Worm (Caenorhabditis elegans) whole organism, early embryonic: Measurements from ENCODE around the gene cest-30.

Source experiments
- B0310.2 ChIP-seq: sonication (generic microtip); optimal IDR thresholded peaks from 2 replicates; lab custom pipeline; 2016; ENCODE audit warnings: mild to moderate bottlenecking, missing genetic modification characterization, missing compliant biosample characterization
- F13C5.2 ChIP-seq: sonication (generic microtip); optimal IDR thresholded peaks from 2 replicates; lab custom pipeline; 2017; ENCODE audit warnings: mild to moderate bottlenecking, missing genetic modification characterization, inconsistent platforms, missing compliant biosample characterization
- aly-1 ChIP-seq: sonication (generic microtip); optimal IDR thresholded peaks from 2 replicates; lab custom pipeline; 2016; ENCODE audit warnings: missing genetic modification characterization, missing compliant biosample characterization
- ama-1 ChIP-seq: fragments of 150-350 bp; optimal IDR thresholded peaks from 2 replicates; lab custom pipeline; 2014
- ceh-13 ChIP-seq: fragments of 200-800 bp; sonication (Bioruptor generic); optimal IDR thresholded peaks from 2 replicates; lab custom pipeline; 2018; ENCODE audit warnings: mild to moderate bottlenecking, missing genetic modification characterization, missing compliant biosample characterization
- ceh-36 ChIP-seq: sonication (generic microtip); optimal IDR thresholded peaks from 2 replicates; lab custom pipeline; 2016; ENCODE audit warnings: missing genetic modification characterization, inconsistent platforms, missing compliant biosample characterization
- ets-7 ChIP-seq: sonication (generic microtip); optimal IDR thresholded peaks from 2 replicates; lab custom pipeline; 2016; ENCODE audit warnings: missing genotype, missing genetic modification characterization, missing compliant biosample characterization
- flt-1 ChIP-seq: fragments of 200-800 bp; sonication (Bioruptor generic); IDR thresholded peaks from 2 replicates; pipeline ENCODE4 v1.3.6; 2022; ENCODE audit warnings: missing genetic modification characterization, missing compliant biosample characterization
- hmbx-1 ChIP-seq: sonication (generic microtip); optimal IDR thresholded peaks from 2 replicates; lab custom pipeline; 2016; ENCODE audit warnings: mild to moderate bottlenecking, missing genetic modification characterization, missing compliant biosample characterization
- hmg-4 ChIP-seq: fragments of 200-800 bp; sonication (Bioruptor generic); optimal IDR thresholded peaks from 2 replicates; lab custom pipeline; 2018; ENCODE audit warnings: mild to moderate bottlenecking, missing genetic modification characterization, missing compliant biosample characterization
- hnd-1 ChIP-seq: sonication (generic microtip); optimal IDR thresholded peaks from 2 replicates; lab custom pipeline; 2016; ENCODE audit warnings: missing genetic modification characterization, missing compliant biosample characterization
- pes-1 ChIP-seq: fragments of 200-800 bp; sonication (Bioruptor generic); IDR thresholded peaks from 2 replicates; pipeline ENCODE4 v1.3.6; 2022; ENCODE audit warnings: missing genetic modification reagents, missing genetic modification characterization, missing compliant biosample characterization
- scrt-1 ChIP-seq: fragments of 200-800 bp; sonication (Bioruptor generic); IDR thresholded peaks from 2 replicates; pipeline ENCODE4 v1.3.6; 2022; ENCODE audit warnings: missing genetic modification characterization, missing compliant biosample characterization
- sea-1 ChIP-seq: fragments of 200-800 bp; sonication (Bioruptor generic); conservative IDR thresholded peaks from 2 replicates; pipeline ENCODE4 v1.3.6; 2022; ENCODE audit warnings: missing genetic modification characterization, missing compliant biosample characterization
- tbx-11 ChIP-seq: fragments of 200-800 bp; sonication (Bioruptor generic); IDR thresholded peaks from 2 replicates; pipeline ENCODE4 v1.3.6; 2022; ENCODE audit warnings: missing genetic modification characterization, missing compliant biosample characterization
- tbx-37 ChIP-seq: fragments of 200-800 bp; sonication (Bioruptor generic); conservative IDR thresholded peaks from 2 replicates; pipeline ENCODE4 v1.3.6; 2022; ENCODE audit warnings: missing genetic modification reagents, missing genetic modification characterization, missing compliant biosample characterization
- tra-4 ChIP-seq: sonication (generic microtip); optimal IDR thresholded peaks from 2 replicates; lab custom pipeline; 2017; ENCODE audit warnings: missing genetic modification characterization, missing compliant biosample characterization

The cest-30 gene

ce11 chrV:5239903-5240302 lies 23.0 kb downstream of the cest-30 start, which contains the start of gene B0238.15:
TSS of gene B0238.15 (plus strand) at chrV:5240203.
- no peak for TF ChIP-seq flt-1 (GFP tag; lab: Robert Waterston, UW)
- TF ChIP-seq ama-1 (lab: Kevin White, UChicago) = no peak
- no peak for TF ChIP-seq pes-1 (GFP tag; lab: Robert Waterston, UW)
- no peak for TF ChIP-seq B0310.2 (tag; lab: Kevin White, UChicago)
- TF ChIP-seq hmbx-1 = no peak
- TF ChIP-seq F13C5.2 (tag; lab: Kevin White, UChicago) = no peak
- no peak for TF ChIP-seq tbx-11
- no peak for TF ChIP-seq tbx-37
- no peak for TF ChIP-seq scrt-1
- no peak for TF ChIP-seq ceh-13 (GFP tag; lab: Kevin White, UChicago)
- TF ChIP-seq hnd-1 (tag; lab: Kevin White, UChicago) = no peak
- TF ChIP-seq sea-1 (GFP tag; lab: Robert Waterston, UW) = no peak
- TF ChIP-seq aly-1 = no peak
- no peak for TF ChIP-seq ets-7 (tag; lab: Kevin White, UChicago)
- TF ChIP-seq ceh-36 (tag; lab: Kevin White, UChicago) = no peak

DNA sequence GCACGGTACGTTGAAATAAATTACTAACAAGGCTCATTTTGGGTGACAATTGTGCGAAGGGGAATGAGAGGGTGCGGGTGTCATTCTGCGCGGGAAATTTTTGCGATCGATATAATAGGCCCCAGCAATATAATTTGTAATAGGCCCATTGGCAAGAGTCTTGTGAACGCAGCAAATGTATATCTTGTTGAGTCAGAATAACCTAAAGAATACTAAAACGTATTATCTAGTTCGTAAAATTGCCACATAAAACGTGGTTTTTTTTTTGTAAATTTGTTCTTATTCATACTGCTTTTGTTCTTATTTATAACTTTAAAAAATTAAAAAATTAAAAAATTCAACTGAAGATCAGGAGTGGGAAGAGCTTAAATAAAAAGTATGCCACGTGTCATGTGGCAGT lies 23.5 kb downstream of the cest-30 start, which contains the start of gene C52A10.3:
C52A10.3 (minus strand) TSS at position 101 of the 400 bp plus-strand sequence.
- TF ChIP-seq tra-4 (tag; lab: Kevin White, UChicago) (no peak), ceh-36 (tag; lab: Kevin White, UChicago) (no peak), hmbx-1 (no peak), tbx-11 (no peak), B0310.2 (tag; lab: Kevin White, UChicago) (no peak), ets-7 (tag; lab: Kevin White, UChicago) (no peak)

DNA sequence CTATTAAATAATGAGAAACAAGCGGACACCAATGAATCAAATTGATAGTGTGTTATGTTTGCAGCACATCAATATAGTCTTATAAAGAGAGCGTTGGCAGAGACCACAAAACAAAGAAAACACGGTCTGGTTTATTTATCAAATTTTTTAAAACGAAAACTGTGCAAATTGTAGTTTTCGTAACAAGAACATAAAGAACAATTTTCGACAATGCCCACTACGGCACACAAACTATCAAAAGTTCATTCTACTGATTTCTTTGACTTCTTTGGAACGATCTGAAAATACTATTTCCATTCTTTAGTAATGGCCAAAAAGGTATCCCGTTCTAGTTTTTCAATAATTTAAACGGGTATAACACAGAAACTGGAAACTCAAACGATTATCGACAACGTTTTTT lies 25.8 kb downstream of the cest-30 start, which contains the start of gene cest-35.2:
cest-35.2 (minus strand) TSS at position 101 of the 400 bp plus-strand sequence.
- TF ChIP-seq scrt-1 (no peak), hnd-1 (tag; lab: Kevin White, UChicago) (no peak), ceh-36 (tag; lab: Kevin White, UChicago) (no peak), F13C5.2 (tag; lab: Kevin White, UChicago) (no peak), hmg-4 (GFP tag; lab: Kevin White, UChicago) (no peak), tbx-11 (no peak), hmbx-1 (no peak), tbx-37 (no peak), ets-7 (tag; lab: Kevin White, UChicago) (no peak), B0310.2 (tag; lab: Kevin White, UChicago) (no peak), ceh-13 (GFP tag; lab: Kevin White, UChicago) (no peak)

ce11 chrV:5233777-5234176 lies 29.1 kb downstream of the cest-30 start, which contains the start of gene cest-32:
TSS of gene cest-32 (minus strand) at chrV:5233891.
- no peak for TF ChIP-seq B0310.2 (tag; lab: Kevin White, UChicago)

ce11 chrV:5228513-5228912 lies 34.4 kb downstream of the cest-30 start:
- TF ChIP-seq sea-1 (GFP tag; lab: Robert Waterston, UW) (no peak), ceh-36 (tag; lab: Kevin White, UChicago) (no peak), tbx-11 (no peak), tbx-37 (no peak), hmg-4 (GFP tag; lab: Kevin White, UChicago) (no peak), ets-7 (tag; lab: Kevin White, UChicago) (no peak), scrt-1 (no peak), ceh-13 (GFP tag; lab: Kevin White, UChicago) (no peak)

DNA sequence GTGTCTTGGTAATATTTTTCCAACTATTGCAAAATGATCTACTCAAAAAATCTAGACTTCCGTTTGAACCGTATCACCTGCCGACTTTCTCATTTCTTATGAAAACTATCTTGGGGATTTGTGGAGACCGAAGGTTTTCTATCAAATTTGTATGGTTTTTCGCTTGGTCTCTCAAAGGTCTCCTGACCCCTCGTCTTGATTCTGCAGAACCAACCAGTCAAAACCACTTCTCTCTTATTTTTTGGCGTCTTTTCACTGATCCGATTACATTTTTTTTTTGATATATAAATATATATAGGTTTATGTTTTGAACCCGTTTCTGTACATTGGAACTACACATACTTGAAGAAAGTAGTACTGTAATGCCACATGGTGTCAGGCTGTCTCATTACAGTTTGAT lies 37.2 kb downstream of the cest-30 start:
- TF ChIP-seq ets-7 (tag; lab: Kevin White, UChicago) (no peak), ceh-36 (tag; lab: Kevin White, UChicago) (no peak), pes-1 (GFP tag; lab: Robert Waterston, UW) (no peak), hmg-4 (GFP tag; lab: Kevin White, UChicago) (no peak), B0310.2 (tag; lab: Kevin White, UChicago) (no peak), aly-1 (no peak), scrt-1 (no peak), F13C5.2 (tag; lab: Kevin White, UChicago) (no peak), hnd-1 (tag; lab: Kevin White, UChicago) (no peak), ceh-13 (GFP tag; lab: Kevin White, UChicago) (no peak), tbx-11 (no peak), hmbx-1 (no peak), tra-4 (tag; lab: Kevin White, UChicago) (no peak), ama-1 (lab: Kevin White, UChicago) (no peak), sea-1 (GFP tag; lab: Robert Waterston, UW) (no peak), tbx-37 (no peak), flt-1 (GFP tag; lab: Robert Waterston, UW) (no peak)

- TF ChIP-seq ets-7 (tag; lab: Kevin White, UChicago) = no peak
These were observed 39.9 kb downstream of the cest-30 start, which contains the start of gene Y49G5B.1 for ce11 chrV:5223044-5223443. TSS of gene Y49G5B.1 (plus strand) at chrV:5223367.

DNA sequence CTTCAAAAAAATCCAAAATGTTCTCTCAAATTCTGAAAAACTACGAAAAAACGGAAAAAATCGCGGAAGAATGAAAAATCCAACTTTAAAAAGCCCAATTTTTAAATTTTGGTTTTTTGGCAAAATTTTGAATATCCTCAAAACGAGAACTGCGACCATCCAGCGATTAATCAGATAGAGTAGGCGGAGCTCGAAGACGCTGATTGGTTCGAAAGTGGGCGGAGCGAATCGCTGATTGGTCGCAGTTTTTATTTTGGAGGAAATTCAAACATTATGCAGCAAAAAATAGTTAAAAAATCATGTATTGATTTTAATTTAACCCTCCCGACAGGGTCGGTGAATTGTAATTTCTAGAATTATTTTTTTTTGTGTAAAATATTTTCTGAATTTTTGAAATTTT lies 49.2 kb downstream of the cest-30 start:
- TF ChIP-seq B0310.2 (tag; lab: Kevin White, UChicago) (no peak), flt-1 (GFP tag; lab: Robert Waterston, UW) (no peak), ama-1 (lab: Kevin White, UChicago) (no peak), ceh-36 (tag; lab: Kevin White, UChicago) (no peak)
